Worm (Caenorhabditis elegans): ENCODE results near the gene K04H4.5.

Gene K04H4.5

ce11 chrIII:9353814-9354213 lies 5.3 kb upstream of the K04H4.5 start:
- no peak for TF ChIP-seq arid-1 (GFP tag; conservative IDR thresholded peaks at IDR 0.05)
- TF ChIP-seq jun-1 (tag; optimal IDR thresholded peaks at IDR 0.05): no peak
- no peak for TF ChIP-seq Y105C5A.15 (GFP tag; IDR thresholded peaks at IDR 0.05)
- TF ChIP-seq nhr-41 (GFP tag; IDR thresholded peaks at IDR 0.05): no peak
- TF ChIP-seq nhr-6 (tag; optimal IDR thresholded peaks at IDR 0.05): no peak
- TF ChIP-seq nhr-102 (tag; optimal IDR thresholded peaks at IDR 0.05): no peak
- no peak for TF ChIP-seq daf-8 (GFP tag; IDR thresholded peaks at IDR 0.05)
- peak; percentile 53 for TF ChIP-seq set-16 (GFP tag; IDR thresholded peaks at IDR 0.05)
- peak; percentile 26 for TF ChIP-seq hlh-11 (tag; optimal IDR thresholded peaks at IDR 0.05)
- TF ChIP-seq cey-2 (tag; optimal IDR thresholded peaks at IDR 0.05; ENCODE audit: borderline replicate concordance, insufficient read depth): no peak
- peak; percentile 79 for TF ChIP-seq hlh-30 (tag; optimal IDR thresholded peaks at IDR 0.05; ENCODE audit: insufficient read depth)

- TF ChIP-seq set-16 (GFP tag; IDR thresholded peaks at IDR 0.05): peak; percentile 52
- TF ChIP-seq dmd-8 (GFP tag; IDR thresholded peaks at IDR 0.05): no peak
These were observed 3.7 kb upstream of the K04H4.5 start, which contains the start of gene chtb-1 for ce11 chrIII:9355412-9355969. Gene chtb-1 (minus strand): TSS chrIII:9355462.

ce11 chrIII:9361228-9361627 lies 2.1 kb downstream of the K04H4.5 start, which contains the start of gene flp-25:
Gene flp-25 (plus strand): TSS chrIII:9361528.
- TF ChIP-seq snpc-4 (tag; optimal IDR thresholded peaks at IDR 0.05) (no peak), aha-1 (tag) (peak; percentile 80)

- TF ChIP-seq nhr-237 (tag; optimal IDR thresholded peaks at IDR 0.05) (no peak), F26F4.8 (GFP tag; conservative IDR thresholded peaks at IDR 0.05) (no peak), T20F7.1 (GFP tag; optimal IDR thresholded peaks at IDR 0.05) (no peak), dmd-6 (GFP tag; IDR thresholded peaks at IDR 0.05) (peak; percentile 29; the same call in 1 of the 2 replicates), unc-62 (GFP tag; optimal IDR thresholded peaks at IDR 0.05 in 1 of 2) (peak in 1 of 2 experiments; percentile 83), unc-62 (tag; optimal IDR thresholded peaks at IDR 0.05) (no peak), mxl-3 (GFP tag; optimal IDR thresholded peaks at IDR 0.05) (no peak), nhr-28 (tag; optimal IDR thresholded peaks at IDR 0.05) (peak; percentile 65), nhr-41 (GFP tag; IDR thresholded peaks at IDR 0.05) (no peak), egl-27 (tag; optimal IDR thresholded peaks at IDR 0.05) (no peak), mes-2 (tag; optimal IDR thresholded peaks at IDR 0.05; ENCODE audit: poor library complexity, severe bottlenecking) (no peak)
These were observed 7.2 kb downstream of the K04H4.5 start for ce11 chrIII:9366376-9366775.

- TF ChIP-seq ctbp-1 (GFP tag; IDR thresholded peaks at IDR 0.05) (no peak), madf-5 (GFP tag; IDR thresholded peaks at IDR 0.05) (no peak), F37D6.2 (tag; optimal IDR thresholded peaks at IDR 0.05) (no peak), lin-1 (GFP tag; IDR thresholded peaks at IDR 0.05) (no peak), ama-1 (optimal IDR thresholded peaks at IDR 0.05) (no peak), ceh-28 (tag; optimal IDR thresholded peaks at IDR 0.05) (no peak)
These were observed 7.8 kb downstream of the K04H4.5 start, which contains the start of gene crn-6 for ce11 chrIII:9366971-9367370. Gene crn-6 (plus strand): TSS chrIII:9367271.

ce11 chrIII:9373779-9374178 lies 14.6 kb downstream of the K04H4.5 start:
- TF ChIP-seq hlh-11 (tag; optimal IDR thresholded peaks at IDR 0.05): no peak
- TF ChIP-seq zip-2 (tag; optimal IDR thresholded peaks at IDR 0.05): no peak
- TF ChIP-seq fkh-10 (GFP tag; optimal IDR thresholded peaks at IDR 0.05): peak; percentile 50

Data from whole organism, L4 larva.